Fruit fly (Drosophila melanogaster): ENCODE measurements around the gene CG15803.

- no peak for TF ChIP-seq CTCF (optimal IDR thresholded peaks at IDR 0.05)
- TF ChIP-seq CG8478 (optimal IDR thresholded peaks at IDR 0.05): no peak
Measured at dm6 chr3R:18291831-18292230, 68.7 kb downstream of the CG15803 start.

Measured in S2 (cell line).